Fruit fly (Drosophila melanogaster) whole organism, embryonic: ENCODE measurements around the gene Liprin-alpha.
A peak's percentile ranks its signal among the peaks of the same experiment; 100 is the strongest.

Experiments
- B-H2 ChIP-seq: fragments of 200-800 bp; sonication (Bioruptor generic); optimal IDR thresholded peaks from 2 replicates; lab custom pipeline; 2018; ENCODE audit warnings: missing biosample characterization, mild to moderate bottlenecking, missing genetic modification characterization
- CG10267 ChIP-seq: fragments of 200-800 bp; sonication (Bioruptor generic); optimal IDR thresholded peaks from 2 replicates; lab custom pipeline; 2018; ENCODE audit warnings: missing biosample characterization, mild to moderate bottlenecking, missing genetic modification characterization, moderate library complexity
- CG10431 ChIP-seq: fragments of 200-800 bp; sonication (Bioruptor generic); optimal IDR thresholded peaks from 3 replicates; lab custom pipeline; 2018; ENCODE audit warnings: missing biosample characterization, mild to moderate bottlenecking, missing genetic modification characterization
- CG11085 ChIP-seq: fragments of 200-800 bp; sonication (Bioruptor generic); IDR thresholded peaks from 2 replicates; pipeline ENCODE4 v1.3.6; 2022; ENCODE audit warnings: missing biosample characterization, missing genetic modification characterization
- CG11560 ChIP-seq: fragments of 200-800 bp; sonication (Bioruptor generic); IDR thresholded peaks from 3 replicates; pipeline ENCODE4 v1.3.6; 2022; ENCODE audit warnings: missing biosample characterization, missing genetic modification characterization
- CG12071 ChIP-seq: fragments of 200-800 bp; sonication (Bioruptor generic); optimal IDR thresholded peaks from 3 replicates; lab custom pipeline; 2018; ENCODE audit warnings: missing biosample characterization, mild to moderate bottlenecking, missing genetic modification characterization
- CG12769 ChIP-seq: fragments of 200-800 bp; sonication (Bioruptor generic); optimal IDR thresholded peaks from 2 replicates; lab custom pipeline; 2019; ENCODE audit warnings: missing biosample characterization, mild to moderate bottlenecking, missing genetic modification characterization, moderate library complexity
- CG13287 ChIP-seq: fragments of 200-800 bp; sonication (Bioruptor generic); IDR thresholded peaks from 2 replicates; pipeline ENCODE4 v1.3.6; 2022; ENCODE audit warnings: missing biosample characterization, missing genetic modification characterization; ENCODE audit not compliant: partially characterized antibody
- CG17829 ChIP-seq: fragments of 200-800 bp; optimal IDR thresholded peaks from 2 replicates; lab custom pipeline; 2019; ENCODE audit warnings: missing biosample characterization, mild to moderate bottlenecking, missing genetic modification characterization, moderate library complexity
- CG18476 ChIP-seq: fragments of 200-800 bp; sonication (Bioruptor generic); optimal IDR thresholded peaks from 2 replicates; lab custom pipeline; 2016; ENCODE audit warnings: missing biosample characterization, mild to moderate bottlenecking, missing genetic modification characterization
- CG2129 ChIP-seq: fragments of 200-800 bp; sonication (Bioruptor generic); IDR thresholded peaks from 2 replicates; pipeline ENCODE4 v1.3.6; 2022; ENCODE audit warnings: missing biosample characterization, missing genetic modification characterization; ENCODE audit not compliant: partially characterized antibody
- CG3065 ChIP-seq: fragments of 200-800 bp; sonication (Bioruptor generic); optimal IDR thresholded peaks from 2 replicates; lab custom pipeline; 2016; ENCODE audit warnings: missing biosample characterization, missing genetic modification characterization
- CG32767 ChIP-seq: fragments of 200-800 bp; sonication (Bioruptor generic); IDR thresholded peaks from 2 replicates; pipeline ENCODE4 v1.3.6; 2022; ENCODE audit warnings: missing biosample characterization, missing genetic modification characterization
- CG33557 ChIP-seq: fragments of 200-800 bp; sonication (Bioruptor generic); optimal IDR thresholded peaks from 2 replicates; lab custom pipeline; 2019; ENCODE audit warnings: missing biosample characterization, mild to moderate bottlenecking, missing genetic modification characterization, moderate library complexity
- CG4328 ChIP-seq: fragments of 200-800 bp; sonication (Bioruptor generic); optimal IDR thresholded peaks from 3 replicates; lab custom pipeline; 2017; ENCODE audit warnings: missing biosample characterization, missing genetic modification reagents, missing genetic modification characterization
- CG4730 ChIP-seq: fragments of 200-800 bp; sonication (Bioruptor generic); IDR thresholded peaks from 2 replicates; pipeline ENCODE4 v1.3.6; 2022; ENCODE audit warnings: missing biosample characterization, missing genetic modification characterization
- CG6654 ChIP-seq: fragments of 200-800 bp; sonication (Bioruptor generic); optimal IDR thresholded peaks from 2 replicates; lab custom pipeline; 2017; ENCODE audit warnings: missing biosample characterization, mild to moderate bottlenecking, missing genetic modification characterization
- CkIIα-i1 ChIP-seq: fragments of 200-800 bp; sonication (Bioruptor generic); IDR thresholded peaks from 2 replicates; pipeline ENCODE4 v1.3.6; 2022; ENCODE audit warnings: missing biosample characterization, missing genetic modification characterization
- Dfd ChIP-seq, 2 experiments: fragments of >200 bp; optimal IDR thresholded peaks; 2 replicates each; lab custom pipeline; 2017; ENCODE audit warnings: missing biosample characterization in 2 of 2, missing genetic modification characterization in 2 of 2
- Dp ChIP-seq: fragments of 200-800 bp; sonication (Bioruptor generic); optimal IDR thresholded peaks from 2 replicates; lab custom pipeline; 2018; ENCODE audit warnings: missing biosample characterization, mild to moderate bottlenecking, missing genetic modification characterization, moderate library complexity
- Gug ChIP-seq: fragments of 200-800 bp; sonication (Bioruptor generic); IDR thresholded peaks from 4 replicates; pipeline ENCODE4 v1.3.6; 2022; ENCODE audit warnings: missing biosample characterization, missing genetic modification characterization
- HLH3B ChIP-seq: fragments of 200-800 bp; sonication (Bioruptor generic); IDR thresholded peaks from 2 replicates; pipeline ENCODE4 v1.3.6; 2022; ENCODE audit warnings: missing biosample characterization, missing genetic modification characterization
- HLHmδ ChIP-seq: fragments of 200-800 bp; sonication (Bioruptor generic); optimal IDR thresholded peaks from 2 replicates; lab custom pipeline; 2018; ENCODE audit warnings: missing biosample characterization, mild to moderate bottlenecking, missing genetic modification characterization, moderate library complexity
- MESR4 ChIP-seq: fragments of 200-800 bp; sonication (Bioruptor generic); optimal IDR thresholded peaks from 2 replicates; lab custom pipeline; 2018; ENCODE audit warnings: missing biosample characterization, mild to moderate bottlenecking, missing genetic modification characterization, moderate library complexity
- Nf-YC ChIP-seq: fragments of 200-800 bp; optimal IDR thresholded peaks from 3 replicates; lab custom pipeline; 2019; ENCODE audit warnings: missing biosample characterization, mild to moderate bottlenecking, missing genetic modification characterization, moderate library complexity
- Oli ChIP-seq: fragments of 200-800 bp; sonication (Bioruptor generic); optimal IDR thresholded peaks from 2 replicates; lab custom pipeline; 2018; ENCODE audit warnings: missing biosample characterization, mild to moderate bottlenecking, missing genetic modification characterization, moderate library complexity
- Ptx1 ChIP-seq: fragments of 200-800 bp; sonication (Bioruptor generic); IDR thresholded peaks from 2 replicates; pipeline ENCODE4 v1.3.6; 2022; ENCODE audit warnings: missing biosample characterization, missing genetic modification characterization
- Six4 ChIP-seq: fragments of 200-800 bp; sonication (Bioruptor generic); optimal IDR thresholded peaks from 2 replicates; lab custom pipeline; 2016; ENCODE audit warnings: missing biosample characterization, missing genetic modification characterization
- bbx ChIP-seq: fragments of 200-800 bp; sonication (Bioruptor generic); IDR thresholded peaks from 2 replicates; pipeline ENCODE4 v1.3.6; 2022; ENCODE audit warnings: missing biosample characterization, missing genetic modification characterization; ENCODE audit not compliant: partially characterized antibody
- caup ChIP-seq: fragments of 200-800 bp; sonication (Bioruptor generic); optimal IDR thresholded peaks from 3 replicates; lab custom pipeline; 2017; ENCODE audit warnings: missing biosample characterization, mild to moderate bottlenecking, missing genetic modification characterization, moderate library complexity; ENCODE audit not compliant: severe bottlenecking
- cg ChIP-seq: fragments of 200-800 bp; sonication (Bioruptor generic); optimal IDR thresholded peaks from 3 replicates; lab custom pipeline; 2019; ENCODE audit warnings: missing biosample characterization, mild to moderate bottlenecking, missing genetic modification characterization, moderate library complexity
- fd102C ChIP-seq: fragments of 200-800 bp; sonication (Bioruptor generic); optimal IDR thresholded peaks from 2 replicates; lab custom pipeline; 2018; ENCODE audit warnings: missing biosample characterization, mild to moderate bottlenecking, missing genetic modification characterization, moderate library complexity
- gsb-n ChIP-seq: fragments of 200-800 bp; sonication (Bioruptor generic); optimal IDR thresholded peaks from 3 replicates; lab custom pipeline; 2018; ENCODE audit warnings: missing biosample characterization, mild to moderate bottlenecking, missing genetic modification characterization
- inv ChIP-seq: fragments of 200-800 bp; sonication (Bioruptor generic); IDR thresholded peaks from 2 replicates; pipeline ENCODE4 v1.3.6; 2022; ENCODE audit warnings: missing biosample characterization, missing genetic modification characterization; ENCODE audit not compliant: partially characterized antibody
- jumu ChIP-seq: fragments of 200-800 bp; sonication (Bioruptor generic); optimal IDR thresholded peaks from 3 replicates; lab custom pipeline; 2016; ENCODE audit warnings: missing biosample characterization, missing genetic modification characterization
- kah ChIP-seq: fragments of 200-800 bp; sonication (Bioruptor generic); optimal IDR thresholded peaks from 2 replicates; lab custom pipeline; 2018; ENCODE audit warnings: missing biosample characterization, mild to moderate bottlenecking, missing genetic modification characterization
- lilli ChIP-seq: fragments of 200-800 bp; sonication (Bioruptor generic); optimal IDR thresholded peaks from 3 replicates; lab custom pipeline; 2016; ENCODE audit warnings: missing biosample characterization, missing genetic modification characterization
- mld ChIP-seq: fragments of 200-800 bp; sonication (Bioruptor generic); IDR thresholded peaks from 3 replicates; pipeline ENCODE4 v1.3.6; 2022; ENCODE audit warnings: missing biosample characterization, missing genetic modification characterization; ENCODE audit not compliant: partially characterized antibody
- nerfin-2 ChIP-seq: fragments of 200-800 bp; sonication (Bioruptor generic); IDR thresholded peaks from 2 replicates; pipeline ENCODE4 v1.3.6; 2022; ENCODE audit warnings: missing biosample characterization, missing genetic modification characterization; ENCODE audit not compliant: partially characterized antibody
- onecut ChIP-seq: fragments of 200-800 bp; sonication (Bioruptor generic); IDR thresholded peaks from 2 replicates; pipeline ENCODE4 v1.3.6; 2022; ENCODE audit warnings: missing biosample characterization, missing genetic modification characterization
- sens ChIP-seq: fragments of 200-800 bp; sonication (Bioruptor generic); peaks from one replicate; lab custom pipeline; 2016; ENCODE audit warnings: missing biosample characterization, missing genetic modification characterization
- tap ChIP-seq: fragments of 200-800 bp; optimal IDR thresholded peaks from 3 replicates; lab custom pipeline; 2019; ENCODE audit warnings: missing biosample characterization, mild to moderate bottlenecking, missing genetic modification characterization, moderate library complexity
- tin ChIP-seq: fragments of 200-800 bp; sonication (Bioruptor generic); optimal IDR thresholded peaks from 3 replicates; lab custom pipeline; 2016; ENCODE audit warnings: missing biosample characterization, missing genetic modification characterization
- trem ChIP-seq: fragments of 200-800 bp; optimal IDR thresholded peaks from 3 replicates; lab custom pipeline; 2019; ENCODE audit warnings: missing biosample characterization, mild to moderate bottlenecking, missing genetic modification characterization, moderate library complexity
- unc-4 ChIP-seq: fragments of 200-800 bp; sonication (Bioruptor generic); IDR thresholded peaks from 2 replicates; pipeline ENCODE4 v1.3.6; 2022; ENCODE audit warnings: missing biosample characterization, missing genetic modification characterization; ENCODE audit not compliant: partially characterized antibody
- usp ChIP-seq: fragments of >200 bp; optimal IDR thresholded peaks from 2 replicates; lab custom pipeline; 2017; ENCODE audit warnings: missing biosample characterization, missing genetic modification characterization
- vnd ChIP-seq: fragments of 200-800 bp; sonication (Bioruptor generic); IDR thresholded peaks from 3 replicates; pipeline ENCODE4 v1.3.6; 2022; ENCODE audit warnings: missing biosample characterization, missing genetic modification characterization; ENCODE audit not compliant: partially characterized antibody
- yki ChIP-seq: fragments of >200 bp; optimal IDR thresholded peaks from 3 replicates; lab custom pipeline; 2018

The Liprin-alpha gene

DNA sequence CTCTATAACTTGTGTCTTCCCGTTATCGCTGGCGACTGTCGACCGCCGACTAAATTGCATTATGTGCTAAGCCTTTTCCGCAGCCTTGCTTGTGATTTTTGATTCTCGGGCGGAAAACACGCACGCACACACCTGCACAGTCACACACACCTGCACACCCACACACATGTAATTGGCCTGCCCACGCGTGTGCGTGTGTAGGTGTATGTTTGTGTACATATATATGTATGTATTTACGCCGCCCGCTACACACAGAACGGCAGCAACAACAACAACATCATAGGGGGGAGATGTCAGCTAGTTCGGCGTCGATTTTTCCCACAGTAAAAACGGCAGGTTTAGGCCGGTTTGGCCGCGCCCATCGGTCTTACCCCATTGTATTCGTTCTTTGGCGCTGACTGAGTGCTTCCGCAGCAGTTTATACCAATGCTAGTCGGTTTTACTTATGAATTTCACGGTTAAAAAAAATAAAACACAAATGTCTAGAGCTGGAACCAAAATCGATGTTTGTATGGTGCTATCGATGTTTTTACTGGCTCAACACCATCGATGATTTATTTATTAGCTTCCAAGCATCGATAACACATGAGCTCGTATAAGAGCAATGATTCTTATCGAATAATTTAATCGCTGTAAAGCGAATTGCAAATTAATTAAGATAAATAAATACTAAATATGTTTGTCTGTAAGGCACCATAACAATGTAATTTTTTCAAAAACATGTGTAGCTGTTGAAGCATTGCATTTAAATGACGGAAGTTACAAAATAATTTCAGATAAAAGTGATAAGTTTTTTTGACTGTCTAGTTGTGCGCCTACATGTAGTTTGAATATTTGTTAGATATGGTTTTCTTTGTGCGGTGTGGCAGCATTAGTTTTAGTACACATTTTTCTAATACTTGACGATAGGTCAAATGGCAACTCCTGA lies 617 bp upstream of the Liprin-alpha start, which contains the start of gene homer (continued):
- TF ChIP-seq Gug (GFP tag; lab: Robert Waterston, UW) (no peak), nerfin-2 (peak; percentile 97), CkIIα-i1 (GFP tag; lab: Robert Waterston, UW) (0 out of 2 replicates have a peak, but pooled peaks have one; percentile 19), yki (lab: Kevin White, UChicago) (no peak), mld (GFP tag; lab: Robert Waterston, UW) (peak; percentile 87), CG18476 (GFP tag; lab: Kevin White, UChicago) (no peak), Oli (no peak), CG2129 (GFP tag; lab: Robert Waterston, UW) (peak; percentile 81), sens (GFP tag; lab: Kevin White, UChicago) (peak; percentile 66), MESR4 (GFP tag; lab: Kevin White, UChicago) (peak; percentile 91), Ptx1 (GFP tag; lab: Robert Waterston, UW) (0 out of 2 replicates have a peak, but pooled peaks have one; percentile 9), trem (peak; percentile 65), CG10267 (tag; lab: Kevin White, UChicago) (peak; percentile 28), CG33557 (GFP tag; lab: Kevin White, UChicago) (no peak), CG4730 (GFP tag; lab: Robert Waterston, UW) (no peak), usp (no peak), tap (tag; lab: Kevin White, UChicago) (no peak), CG12769 (tag; lab: Kevin White, UChicago) (peak; percentile 8), cg (GFP tag; lab: Kevin White, UChicago) (peak; percentile 100), tin (GFP tag; lab: Kevin White, UChicago) (peak; percentile 8), CG32767 (GFP tag; lab: Robert Waterston, UW) (peak; percentile 53; the same call in 1 of the 2 replicates), vnd (GFP tag; lab: Robert Waterston, UW) (peak; percentile 93), Dfd (GFP tag; optimal IDR thresholded peaks at IDR 0.05; lab: Kevin White, UChicago) (no peak), CG10431 (GFP tag; lab: Kevin White, UChicago) (no peak), kah (GFP tag; lab: Kevin White, UChicago) (peak; percentile 75), HLHmδ (GFP tag; lab: Kevin White, UChicago) (peak; percentile 85), bbx (GFP tag; lab: Robert Waterston, UW) (peak; percentile 95), CG6654 (GFP tag; lab: Kevin White, UChicago) (no peak), CG17829 (tag; lab: Kevin White, UChicago) (peak; percentile 10), unc-4 (peak; percentile 86), CG13287 (GFP tag; lab: Robert Waterston, UW) (peak; percentile 88), CG11085 (GFP tag; lab: Robert Waterston, UW) (no peak), CG12071 (no peak), CG3065 (GFP tag; lab: Kevin White, UChicago) (no peak), fd102C (GFP tag; lab: Kevin White, UChicago) (no peak), CG11560 (peak; percentile 97), jumu (no peak), CG4328 (no peak), HLH3B (no peak), B-H2 (GFP tag; lab: Kevin White, UChicago) (peak; percentile 8), inv (GFP tag; lab: Robert Waterston, UW) (peak; percentile 92), onecut (GFP tag; lab: Robert Waterston, UW) (no peak), caup (GFP tag; lab: Kevin White, UChicago) (peak; percentile 8), lilli (no peak), gsb-n (tag; lab: Kevin White, UChicago) (peak; percentile 48), Nf-YC (tag; lab: Kevin White, UChicago) (peak; percentile 57), Six4 (no peak), Dp (peak; percentile 62)
